Fruit fly (Drosophila melanogaster) whole organism, adult: ENCODE data around the gene CG16711.
A peak's percentile ranks its signal among the peaks of the same experiment; 100 is the strongest.

Source experiments
- CG14711 ChIP-seq: fragments of 200-800 bp; sonication (Bioruptor generic); optimal IDR thresholded peaks from 2 replicates; lab custom pipeline; 2018; ENCODE audit warnings: missing biosample characterization, mild to moderate bottlenecking, missing genetic modification characterization, moderate library complexity
- Clk ChIP-seq: fragments of 200-800 bp; sonication (Bioruptor generic); optimal IDR thresholded peaks from 2 replicates; lab custom pipeline; 2017; ENCODE audit warnings: missing biosample characterization, missing genetic modification characterization
- kay ChIP-seq: fragments of 200-800 bp; sonication (Bioruptor generic); peaks from one replicate; lab custom pipeline; 2016; ENCODE audit warnings: missing biosample characterization, missing genetic modification characterization, borderline replicate concordance
- ovo ChIP-seq: fragments of 200-800 bp; sonication (Bioruptor generic); optimal IDR thresholded peaks from 2 replicates; lab custom pipeline; 2016; ENCODE audit warnings: missing biosample characterization, missing genetic modification characterization
- tj ChIP-seq: fragments of 200-800 bp; sonication (Bioruptor generic); optimal IDR thresholded peaks from 3 replicates; lab custom pipeline; 2017; ENCODE audit warnings: missing biosample characterization, mild to moderate bottlenecking, missing genetic modification characterization, moderate library complexity

DNA sequence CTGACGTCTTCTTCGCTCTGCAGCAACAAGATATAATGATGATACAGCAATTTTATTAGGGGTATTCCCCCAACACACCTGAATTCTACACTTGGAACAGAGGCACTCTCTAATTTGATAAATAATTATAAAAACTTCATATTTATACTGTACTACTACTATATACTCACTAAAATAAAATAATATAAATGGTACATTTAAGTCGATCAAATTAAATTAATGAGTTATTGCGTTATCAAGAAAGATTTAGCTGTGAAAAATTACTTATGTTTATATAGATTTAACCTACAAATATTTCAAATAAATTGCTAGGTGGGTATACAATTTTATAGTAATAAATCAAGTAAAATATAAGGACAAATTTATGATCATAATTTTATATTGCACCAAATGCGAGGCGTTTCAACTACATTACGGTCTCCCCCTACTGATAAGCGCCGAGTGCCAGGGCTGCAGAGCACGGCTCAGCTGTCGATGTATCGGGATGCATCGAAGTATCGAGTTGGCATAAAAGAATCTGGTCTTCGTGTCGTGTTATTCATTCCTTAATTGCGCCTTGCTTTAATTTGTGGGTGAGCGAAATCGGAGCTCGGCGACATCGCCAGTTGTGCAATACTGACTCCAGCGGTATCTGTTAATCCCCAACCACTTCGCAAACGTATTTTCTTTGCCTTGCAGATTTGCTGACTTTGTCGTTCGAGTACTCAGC is 9.9 kb downstream of the CG16711 start, which contains the start of gene vsg:
- TF ChIP-seq tj (GFP tag; lab: Kevin White, UChicago): peak; percentile 94
- peak; percentile 62 for TF ChIP-seq kay (GFP tag; lab: Kevin White, UChicago)
- TF ChIP-seq ovo (GFP tag; lab: Kevin White, UChicago): peak; percentile 77
- TF ChIP-seq Clk (GFP tag; lab: Kevin White, UChicago): peak; percentile 63
- TF ChIP-seq CG14711 (tag; lab: Kevin White, UChicago): peak; percentile 65
